Worm (Caenorhabditis elegans): ENCODE measurements around the gene cpg-19.

The cpg-19 gene

DNA sequence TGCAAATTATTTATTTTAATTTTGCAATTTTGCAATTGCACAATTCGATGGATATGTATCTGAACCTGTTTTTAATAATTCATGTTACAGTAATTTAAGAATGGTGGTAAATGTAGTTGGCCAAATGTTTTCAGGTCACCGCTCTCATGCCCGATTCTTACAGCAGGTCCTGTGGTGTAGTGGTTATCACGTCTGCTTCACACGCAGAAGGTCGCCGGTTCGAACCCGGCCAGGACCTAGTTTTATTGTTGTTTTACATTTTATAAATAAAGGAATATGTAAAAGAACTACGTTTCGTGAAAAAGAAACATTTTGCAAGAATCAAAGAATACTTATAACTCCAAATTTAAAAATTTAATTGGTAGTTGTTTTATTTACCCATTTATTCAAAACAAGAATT, 31.4 kb upstream of the cpg-19 start (continued):
- TF ChIP-seq dpl-1 (GFP tag; optimal IDR thresholded peaks at IDR 0.05) (peak; percentile 0), T07F8.4 (tag; optimal IDR thresholded peaks at IDR 0.05) (no peak), B0019.2 (GFP tag; conservative IDR thresholded peaks at IDR 0.05) (no peak), madf-8 (GFP tag; conservative IDR thresholded peaks at IDR 0.05) (no peak), pha-4 (tag; optimal IDR thresholded peaks at IDR 0.05) (no peak), hlh-12 (tag; optimal IDR thresholded peaks at IDR 0.05) (no peak), F33H1.4 (GFP tag; IDR thresholded peaks at IDR 0.05) (no peak), gei-17 (GFP tag; optimal IDR thresholded peaks at IDR 0.05) (no peak), ama-1 (optimal IDR thresholded peaks at IDR 0.05) (no peak), ama-1 (GFP tag; optimal IDR thresholded peaks at IDR 0.05) (peak in 1 of 2 experiments; percentile 27), ztf-28 (GFP tag; IDR thresholded peaks at IDR 0.05) (no peak), lin-40 (tag; optimal IDR thresholded peaks at IDR 0.05) (no peak), ztf-26 (tag; optimal IDR thresholded peaks at IDR 0.05) (no peak), ceh-27 (GFP tag; optimal IDR thresholded peaks at IDR 0.05) (no peak), snpc-3.4 (tag; optimal IDR thresholded peaks at IDR 0.05) (peak; percentile 65), sptf-2 (GFP tag; optimal IDR thresholded peaks at IDR 0.05) (no peak), lin-35 (GFP tag; optimal IDR thresholded peaks at IDR 0.05) (no peak), akir-1 (GFP tag; optimal IDR thresholded peaks at IDR 0.05) (no peak), ceh-91 (GFP tag; IDR thresholded peaks at IDR 0.05) (no peak), lir-1 (GFP tag; conservative IDR thresholded peaks at IDR 0.05) (no peak), dox-1 (GFP tag; IDR thresholded peaks at IDR 0.05) (peak; percentile 23; the same call in 1 of the 2 replicates), ztf-6 (GFP tag; IDR thresholded peaks at IDR 0.05) (no peak), mxl-1 (tag; optimal IDR thresholded peaks at IDR 0.05) (peak; percentile 14), ZK185.1 (tag; optimal IDR thresholded peaks at IDR 0.05; ENCODE audit: poor library complexity, severe bottlenecking) (peak; percentile 38), somi-1 (GFP tag; optimal IDR thresholded peaks at IDR 0.05) (no peak), egrh-3 (GFP tag; IDR thresholded peaks at IDR 0.05) (no peak), K11D2.4 (GFP tag; IDR thresholded peaks at IDR 0.05) (no peak), nfya-1 (tag; optimal IDR thresholded peaks at IDR 0.05; ENCODE audit: borderline replicate concordance, insufficient read depth) (no peak), Y67H2A.10 (GFP tag; conservative IDR thresholded peaks at IDR 0.05) (no peak), lin-26 (GFP tag; IDR thresholded peaks at IDR 0.05) (peak; percentile 83), hmg-1.2 (GFP tag; IDR thresholded peaks at IDR 0.05) (peak; percentile 54), Y56A3A.18 (GFP tag; IDR thresholded peaks at IDR 0.05) (peak; percentile 31; the same call in 1 of the 2 replicates), aptf-2 (GFP tag; conservative IDR thresholded peaks at IDR 0.05) (no peak), B0261.1 (tag; optimal IDR thresholded peaks at IDR 0.05) (peak; percentile 64), xnd-1 (tag; optimal IDR thresholded peaks at IDR 0.05) (no peak), ztf-22 (GFP tag; optimal IDR thresholded peaks at IDR 0.05) (no peak), atf-7 (tag; optimal IDR thresholded peaks at IDR 0.05) (no peak), rec-8 (tag; optimal IDR thresholded peaks at IDR 0.05) (no peak), ztf-18 (tag; optimal IDR thresholded peaks at IDR 0.05) (no peak), lsy-27 (tag; optimal IDR thresholded peaks at IDR 0.05; ENCODE audit: borderline replicate concordance, insufficient read depth) (peak; percentile 62), let-526 (GFP tag; IDR thresholded peaks at IDR 0.05) (no peak), ztf-3 (GFP tag; optimal IDR thresholded peaks at IDR 0.05) (no peak), mes-4 (tag; optimal IDR thresholded peaks at IDR 0.05) (no peak), snpc-1.1 (tag; optimal IDR thresholded peaks at IDR 0.05; ENCODE audit: insufficient read depth) (peak; percentile 55), madf-3 (GFP tag; IDR thresholded peaks at IDR 0.05) (no peak), ekl-4 (GFP tag; IDR thresholded peaks at IDR 0.05) (peak; percentile 24; the same call in 1 of the 2 replicates), repo-1 (tag; optimal IDR thresholded peaks at IDR 0.05) (no peak), snpc-1.3 (tag; optimal IDR thresholded peaks at IDR 0.05; ENCODE audit: insufficient read depth) (peak; percentile 47)
